Fruit fly (Drosophila melanogaster) whole organism, embryonic: Measurements from ENCODE around the gene CG15894.

Experiments
- CG10462 ChIP-seq: fragments of 200-800 bp; sonication (Bioruptor generic); optimal IDR thresholded peaks from 2 replicates; lab custom pipeline; 2016; ENCODE audit warnings: missing biosample characterization, missing genetic modification characterization
- CG12236 ChIP-seq: fragments of 200-800 bp; sonication (Bioruptor generic); optimal IDR thresholded peaks from 2 replicates; lab custom pipeline; 2016; ENCODE audit warnings: missing biosample characterization, missing genetic modification characterization
- CG12744 ChIP-seq: fragments of 200-800 bp; sonication (Bioruptor generic); optimal IDR thresholded peaks from 2 replicates; lab custom pipeline; 2016; ENCODE audit warnings: missing biosample characterization, missing genetic modification characterization
- CG13123 ChIP-seq: fragments of 200-800 bp; sonication (Bioruptor generic); optimal IDR thresholded peaks from 2 replicates; lab custom pipeline; 2016; ENCODE audit warnings: missing biosample characterization, missing genetic modification characterization
- CG13624 ChIP-seq: fragments of 200-800 bp; sonication (Bioruptor generic); optimal IDR thresholded peaks from 2 replicates; lab custom pipeline; 2016; ENCODE audit warnings: missing biosample characterization, missing genetic modification characterization
- CG14014 ChIP-seq: fragments of 200-800 bp; sonication (Bioruptor generic); IDR thresholded peaks from 2 replicates; pipeline ENCODE4 v1.3.6; 2022; ENCODE audit warnings: missing biosample characterization, missing genetic modification characterization
- CG14667 ChIP-seq: fragments of 200-800 bp; sonication (Bioruptor generic); IDR thresholded peaks from 2 replicates; pipeline ENCODE4 v1.3.6; 2022; ENCODE audit warnings: missing biosample characterization, missing genetic modification characterization
- CG14710 ChIP-seq: fragments of 200-800 bp; sonication (Bioruptor generic); optimal IDR thresholded peaks from 3 replicates; lab custom pipeline; 2019; ENCODE audit warnings: missing biosample characterization, mild to moderate bottlenecking, missing genetic modification characterization, moderate library complexity
- CG15696 ChIP-seq: fragments of 200-800 bp; sonication (Bioruptor generic); optimal IDR thresholded peaks from 2 replicates; lab custom pipeline; 2019; ENCODE audit warnings: missing biosample characterization, mild to moderate bottlenecking, missing genetic modification characterization, moderate library complexity
- CG1602 ChIP-seq: fragments of 200-800 bp; sonication (Bioruptor generic); optimal IDR thresholded peaks from 3 replicates; lab custom pipeline; 2016; ENCODE audit warnings: missing biosample characterization, missing genetic modification characterization
- CG17912 ChIP-seq: fragments of 200-800 bp; sonication (Bioruptor generic); optimal IDR thresholded peaks from 2 replicates; lab custom pipeline; 2018; ENCODE audit warnings: missing biosample characterization, mild to moderate bottlenecking, missing genetic modification characterization
- CG2712 ChIP-seq: fragments of 200-800 bp; optimal IDR thresholded peaks from 3 replicates; lab custom pipeline; 2019; ENCODE audit warnings: missing biosample characterization, mild to moderate bottlenecking, missing genetic modification characterization, moderate library complexity
- CG30403 ChIP-seq: fragments of 200-800 bp; sonication (Bioruptor generic); optimal IDR thresholded peaks from 3 replicates; lab custom pipeline; 2016; ENCODE audit warnings: missing biosample characterization, missing genetic modification characterization
- CG31441 ChIP-seq: fragments of 200-800 bp; sonication (Bioruptor generic); IDR thresholded peaks from 2 replicates; pipeline ENCODE4 v1.3.6; 2022; ENCODE audit warnings: missing biosample characterization, missing genetic modification characterization
- CG34422 ChIP-seq: fragments of 200-800 bp; sonication (Bioruptor generic); IDR thresholded peaks from 3 replicates; pipeline ENCODE4 v1.3.6; 2022; ENCODE audit warnings: missing biosample characterization, missing genetic modification characterization
- CG4617 ChIP-seq: fragments of 200-800 bp; sonication (Bioruptor generic); optimal IDR thresholded peaks from 3 replicates; lab custom pipeline; 2016; ENCODE audit warnings: missing biosample characterization, missing genetic modification characterization, borderline replicate concordance
- CG6765 ChIP-seq: fragments of 200-800 bp; sonication (Bioruptor generic); optimal IDR thresholded peaks from 3 replicates; lab custom pipeline; 2017; ENCODE audit warnings: missing biosample characterization, mild to moderate bottlenecking, missing genetic modification characterization
- CG8290 ChIP-seq, 3 experiments: fragments of 200-800 bp; sonication (Bioruptor generic); optimal IDR thresholded peaks; 2 replicates each; lab custom pipeline; 2016 to 2019; ENCODE audit warnings: missing biosample characterization in 3 of 3, missing genetic modification characterization in 3 of 3, mild to moderate bottlenecking in 2 of 3, moderate library complexity in 1 of 3
- CG8765 ChIP-seq: fragments of 200-800 bp; sonication (Bioruptor generic); IDR thresholded peaks from 2 replicates; pipeline ENCODE4 v1.3.6; 2022; ENCODE audit warnings: missing biosample characterization, missing genetic modification characterization
- CG9817 ChIP-seq: fragments of 200-800 bp; sonication (Bioruptor generic); optimal IDR thresholded peaks from 2 replicates; lab custom pipeline; 2018; ENCODE audit warnings: missing biosample characterization, mild to moderate bottlenecking, missing genetic modification characterization, moderate library complexity
- CrebB ChIP-seq: fragments of 200-800 bp; sonication (Bioruptor generic); optimal IDR thresholded peaks from 3 replicates; lab custom pipeline; 2018; ENCODE audit warnings: missing biosample characterization, mild to moderate bottlenecking, missing genetic modification characterization
- D19B ChIP-seq: fragments of 200-800 bp; sonication (Bioruptor generic); optimal IDR thresholded peaks from 2 replicates; lab custom pipeline; 2017; ENCODE audit warnings: missing biosample characterization, mild to moderate bottlenecking, missing genetic modification characterization
- Deaf1 ChIP-seq: fragments of 200-800 bp; optimal IDR thresholded peaks from 3 replicates; lab custom pipeline; 2019; ENCODE audit warnings: missing biosample characterization, mild to moderate bottlenecking, missing genetic modification characterization, moderate library complexity
- E2f2 ChIP-seq: fragments of 200-800 bp; sonication (Bioruptor generic); IDR thresholded peaks from 2 replicates; pipeline ENCODE4 v1.3.6; 2022; ENCODE audit warnings: missing biosample characterization, missing genetic modification characterization
- Fer1 ChIP-seq: fragments of 200-800 bp; sonication (Bioruptor generic); optimal IDR thresholded peaks from 2 replicates; lab custom pipeline; 2017; ENCODE audit warnings: missing biosample characterization, mild to moderate bottlenecking, missing genetic modification characterization
- H15 ChIP-seq: fragments of 200-800 bp; sonication (Bioruptor generic); IDR thresholded peaks from 3 replicates; pipeline ENCODE4 v1.3.6; 2022; ENCODE audit warnings: missing biosample characterization, missing genetic modification characterization
- Hey ChIP-seq: fragments of 200-800 bp; sonication (Bioruptor generic); optimal IDR thresholded peaks from 3 replicates; lab custom pipeline; 2018; ENCODE audit warnings: missing biosample characterization, mild to moderate bottlenecking, missing genetic modification characterization
- az2 ChIP-seq: fragments of 200-800 bp; sonication (Bioruptor generic); optimal IDR thresholded peaks from 3 replicates; lab custom pipeline; 2016; ENCODE audit warnings: missing biosample characterization, missing genetic modification characterization
- cg ChIP-seq: fragments of 200-800 bp; sonication (Bioruptor generic); optimal IDR thresholded peaks from 3 replicates; lab custom pipeline; 2019; ENCODE audit warnings: missing biosample characterization, mild to moderate bottlenecking, missing genetic modification characterization, moderate library complexity
- chn ChIP-seq: fragments of 200-800 bp; sonication (Bioruptor generic); optimal IDR thresholded peaks from 2 replicates; lab custom pipeline; 2016; ENCODE audit warnings: missing biosample characterization, missing genetic modification characterization
- danr ChIP-seq: fragments of 200-800 bp; sonication (Bioruptor generic); IDR thresholded peaks from 2 replicates; pipeline ENCODE4 v1.3.6; 2022; ENCODE audit warnings: missing biosample characterization, missing genetic modification characterization
- dimm ChIP-seq: fragments of 200-800 bp; sonication (Bioruptor generic); IDR thresholded peaks from 2 replicates; pipeline ENCODE4 v1.3.6; 2022; ENCODE audit warnings: missing biosample characterization, missing genetic modification characterization
- dpn ChIP-seq, 2 experiments: fragments of 200-800 bp; sonication (Bioruptor generic); optimal IDR thresholded peaks; 3 replicates each; lab custom pipeline; 2016; ENCODE audit warnings: missing biosample characterization in 2 of 2, missing genetic modification characterization in 2 of 2
- ems ChIP-seq: fragments of 200-800 bp; sonication (Bioruptor generic); optimal IDR thresholded peaks from 3 replicates; lab custom pipeline; 2016; ENCODE audit warnings: missing biosample characterization, missing genetic modification characterization
- gce ChIP-seq: fragments of 200-800 bp; sonication (Bioruptor generic); IDR thresholded peaks from 3 replicates; pipeline ENCODE4 v1.3.6; 2022; ENCODE audit warnings: missing biosample characterization, missing genetic modification characterization
- gcm ChIP-seq: fragments of 200-800 bp; sonication (Bioruptor generic); optimal IDR thresholded peaks from 2 replicates; lab custom pipeline; 2019; ENCODE audit warnings: missing biosample characterization, mild to moderate bottlenecking, missing genetic modification characterization, moderate library complexity
- grn ChIP-seq: fragments of 200-800 bp; sonication (Bioruptor generic); optimal IDR thresholded peaks from 3 replicates; lab custom pipeline; 2017; ENCODE audit warnings: missing biosample characterization, missing genetic modification characterization
- gsb-n ChIP-seq: fragments of 200-800 bp; sonication (Bioruptor generic); optimal IDR thresholded peaks from 3 replicates; lab custom pipeline; 2018; ENCODE audit warnings: missing biosample characterization, mild to moderate bottlenecking, missing genetic modification characterization
- ham ChIP-seq: fragments of 200-800 bp; sonication (Bioruptor generic); IDR thresholded peaks from 2 replicates; pipeline ENCODE4 v1.3.6; 2022; ENCODE audit warnings: missing biosample characterization, missing genetic modification characterization
- lab ChIP-seq: fragments of 200-800 bp; sonication (Bioruptor generic); optimal IDR thresholded peaks from 3 replicates; lab custom pipeline; 2017; ENCODE audit warnings: missing biosample characterization, missing genetic modification characterization, mild to moderate bottlenecking, moderate library complexity, missing genetic modification reagents
- lilli ChIP-seq: fragments of 200-800 bp; sonication (Bioruptor generic); optimal IDR thresholded peaks from 3 replicates; lab custom pipeline; 2016; ENCODE audit warnings: missing biosample characterization, missing genetic modification characterization
- luna ChIP-seq: fragments of 200-800 bp; sonication (Bioruptor generic); optimal IDR thresholded peaks from 2 replicates; lab custom pipeline; 2016; ENCODE audit warnings: missing biosample characterization, missing genetic modification characterization
- mld ChIP-seq: fragments of 200-800 bp; sonication (Bioruptor generic); IDR thresholded peaks from 3 replicates; pipeline ENCODE4 v1.3.6; 2022; ENCODE audit warnings: missing biosample characterization, missing genetic modification characterization; ENCODE audit not compliant: partially characterized antibody
- nmo ChIP-seq: fragments of 200-800 bp; sonication (Bioruptor generic); optimal IDR thresholded peaks from 2 replicates; lab custom pipeline; 2018; ENCODE audit warnings: missing biosample characterization, mild to moderate bottlenecking, missing genetic modification characterization, moderate library complexity
- pan ChIP-seq, 4 experiments: fragments of >200 bp in 3 of 4; fragments of 200-800 bp in 1 of 4; sonication (Bioruptor generic) in 1 of 4; optimal IDR thresholded peaks in 3 of 4; IDR thresholded peaks in 1 of 4; 2 replicates each; pipeline versions ENCODE4 v1.3.6 to Lab custom; 2017 to 2022; ENCODE audit warnings: missing biosample characterization in 2 of 4, missing genetic modification characterization in 2 of 4, mixed read lengths in 1 of 4
- sens-2 ChIP-seq: fragments of 200-800 bp; sonication (Bioruptor generic); IDR thresholded peaks from 2 replicates; pipeline ENCODE4 v1.3.6; 2022; ENCODE audit warnings: missing biosample characterization, missing genetic modification characterization
- slbo ChIP-seq: fragments of 200-800 bp; sonication (Bioruptor generic); IDR thresholded peaks from 2 replicates; pipeline ENCODE4 v1.3.6; 2022; ENCODE audit warnings: missing biosample characterization, missing genetic modification characterization
- unc-4 ChIP-seq: fragments of 200-800 bp; sonication (Bioruptor generic); IDR thresholded peaks from 2 replicates; pipeline ENCODE4 v1.3.6; 2022; ENCODE audit warnings: missing biosample characterization, missing genetic modification characterization; ENCODE audit not compliant: partially characterized antibody
- wdn ChIP-seq: fragments of 200-800 bp; sonication (Bioruptor generic); IDR thresholded peaks from 2 replicates; pipeline ENCODE4 v1.3.6; 2022; ENCODE audit warnings: missing biosample characterization, missing genetic modification characterization
- zf30C ChIP-seq: fragments of 200-800 bp; sonication (Bioruptor generic); optimal IDR thresholded peaks from 3 replicates; lab custom pipeline; 2018; ENCODE audit warnings: missing biosample characterization, mild to moderate bottlenecking, missing genetic modification characterization

Gene CG15894

dm6 chrX:6340593-6341068, 31.6 kb downstream of the CG15894 start (continued):
- TF ChIP-seq ham (GFP tag; lab: Robert Waterston, UW) (no peak), dimm (GFP tag; lab: Robert Waterston, UW) (0 out of 2 replicates have a peak, but pooled peaks have one; percentile 16), CG14710 (tag; lab: Kevin White, UChicago) (peak; percentile 66), CG10462 (GFP tag; lab: Kevin White, UChicago) (no peak), CG14667 (GFP tag; lab: Robert Waterston, UW) (0 out of 2 replicates have a peak, but pooled peaks have one; percentile 27), Fer1 (GFP tag; lab: Kevin White, UChicago) (peak; percentile 86), CG12744 (no peak), unc-4 (GFP tag; lab: Robert Waterston, UW) (no peak), grn (GFP tag; lab: Kevin White, UChicago) (no peak), CrebB (tag; lab: Kevin White, UChicago) (peak; percentile 39), CG8765 (GFP tag; lab: Robert Waterston, UW) (no peak), danr (GFP tag; lab: Robert Waterston, UW) (no peak), CG4617 (GFP tag; lab: Kevin White, UChicago) (no peak), zf30C (GFP tag; lab: Kevin White, UChicago) (no peak), nmo (peak; percentile 82), CG30403 (peak; percentile 78), wdn (peak; percentile 50; the same call in 1 of the 2 replicates), CG13123 (GFP tag; lab: Kevin White, UChicago) (peak; percentile 13), D19B (GFP tag; lab: Kevin White, UChicago) (peak; percentile 71), CG6765 (GFP tag; lab: Kevin White, UChicago) (peak; percentile 72), CG14014 (GFP tag; lab: Robert Waterston, UW) (peak; percentile 31; the same call in 1 of the 2 replicates), lab (GFP tag; lab: Kevin White, UChicago) (peak; percentile 86), CG13624 (GFP tag; lab: Kevin White, UChicago) (peak; percentile 25), slbo (GFP tag; lab: Robert Waterston, UW) (no peak; the same call in none of the 2 replicates), sens-2 (GFP tag; lab: Robert Waterston, UW) (no peak), lilli (GFP tag; lab: Kevin White, UChicago) (peak; percentile 52), chn (no peak), CG17912 (GFP tag; lab: Kevin White, UChicago) (no peak), dpn (GFP tag; optimal IDR thresholded peaks at IDR 0.05; lab: Kevin White, UChicago) (peak in 1 of 2 experiments; percentile 63), ems (GFP tag; lab: Kevin White, UChicago) (peak; percentile 41), luna (GFP tag; lab: Kevin White, UChicago) (no peak), cg (no peak), mld (GFP tag; lab: Robert Waterston, UW) (no peak), CG1602 (GFP tag; lab: Kevin White, UChicago) (peak; percentile 15), Deaf1 (peak; percentile 56), gcm (GFP tag; lab: Kevin White, UChicago) (peak; percentile 71), Hey (tag; lab: Kevin White, UChicago) (no peak), CG2712 (tag; lab: Kevin White, UChicago) (peak; percentile 84), H15 (GFP tag; lab: Robert Waterston, UW) (peak; percentile 55; the same call in 1 of the 3 replicates), pan (optimal IDR thresholded peaks at IDR 0.05; lab: Kevin White, UChicago) (no peak), pan (GFP tag; optimal IDR thresholded peaks at IDR 0.05 in 1 of 2, IDR thresholded peaks at IDR 0.05 in 1 of 2) (peak in 1 of 2 experiments; percentile 38), CG12236 (GFP tag; lab: Kevin White, UChicago) (no peak), E2f2 (GFP tag; lab: Robert Waterston, UW) (no peak), az2 (GFP tag; lab: Kevin White, UChicago) (peak; percentile 61), CG31441 (GFP tag; lab: Robert Waterston, UW) (peak; percentile 80), CG9817 (tag; lab: Kevin White, UChicago) (peak; percentile 54), gsb-n (tag; lab: Kevin White, UChicago) (peak; percentile 51), CG34422 (GFP tag; lab: Robert Waterston, UW) (no peak), CG8290 (GFP tag; optimal IDR thresholded peaks at IDR 0.05; lab: Kevin White, UChicago) (peak; percentile 30), CG8290 (tag; optimal IDR thresholded peaks at IDR 0.05; lab: Kevin White, UChicago) (peak; percentile 6 to 64), CG15696 (no peak), gce (GFP tag; lab: Robert Waterston, UW) (no peak)
